Worm (Caenorhabditis elegans) whole organism, L4 larva: ENCODE data around the gene acp-3.
A peak's percentile ranks its signal among the peaks of the same experiment; 100 is the strongest.
"Not testable (repeated sequence)": the region's sequence is repeated elsewhere in the genome, so short reads cannot be mapped to it uniquely, and the experiment has no call there.

Source experiments
- F10B5.3 ChIP-seq: sonication (generic microtip); optimal IDR thresholded peaks from 2 replicates; lab custom pipeline; 2016; ENCODE audit warnings: mild to moderate bottlenecking, missing genetic modification characterization, missing compliant biosample characterization
- F37D6.2 ChIP-seq: sonication (generic microtip); optimal IDR thresholded peaks from 2 replicates; lab custom pipeline; 2016; ENCODE audit warnings: mild to moderate bottlenecking, missing genetic modification characterization, missing compliant biosample characterization
- T26A8.4 ChIP-seq: fragments of 200-800 bp; sonication (Bioruptor generic); IDR thresholded peaks from 2 replicates; pipeline ENCODE4 v1.3.6; 2022; ENCODE audit warnings: missing genetic modification characterization, missing compliant biosample characterization
- ZK337.2 ChIP-seq: fragments of 200-800 bp; sonication (Bioruptor generic); IDR thresholded peaks from 2 replicates; pipeline ENCODE4 v1.3.6; 2022; ENCODE audit warnings: missing genetic modification reagents, missing genetic modification characterization, missing compliant biosample characterization
- aha-1 ChIP-seq: fragments of 150-350 bp; peaks from one replicate; lab custom pipeline; 2014; ENCODE audit warnings: missing biosample characterization, missing genetic modification characterization
- attf-4 ChIP-seq: sonication (generic microtip); optimal IDR thresholded peaks from 3 replicates; lab custom pipeline; 2017; ENCODE audit warnings: missing biosample characterization, missing genetic modification characterization
- ceh-44 ChIP-seq: fragments of 200-800 bp; sonication (Bioruptor generic); IDR thresholded peaks from 2 replicates; pipeline ENCODE4 v1.3.6; 2022; ENCODE audit warnings: missing genetic modification reagents, missing genetic modification characterization, missing compliant biosample characterization
- ces-1 ChIP-seq: fragments of 150-350 bp; sonication (generic microtip); optimal IDR thresholded peaks from 4 replicates; lab custom pipeline; 2014; ENCODE audit warnings: missing biosample characterization, missing genetic modification reagents, missing genetic modification characterization
- daf-16 ChIP-seq, 3 experiments: sonication (generic microtip); optimal IDR thresholded peaks; 2 replicates each; lab custom pipeline; 2016 to 2017; ENCODE audit warnings: missing genetic modification characterization in 3 of 3, missing genetic modification reagents in 3 of 3, mild to moderate bottlenecking in 2 of 3, missing compliant biosample characterization in 2 of 3, missing biosample characterization in 1 of 3, moderate library complexity in 1 of 3
- daf-8 ChIP-seq: fragments of 200-800 bp; sonication (Bioruptor generic); IDR thresholded peaks from 2 replicates; pipeline ENCODE4 v1.3.6; 2022; ENCODE audit warnings: missing genetic modification characterization, missing compliant biosample characterization
- dmd-8 ChIP-seq: fragments of 200-800 bp; sonication (Bioruptor generic); IDR thresholded peaks from 2 replicates; pipeline ENCODE4 v1.3.6; 2022; ENCODE audit warnings: missing genetic modification characterization, missing compliant biosample characterization
- dpl-1 ChIP-seq: fragments of 150-350 bp; optimal IDR thresholded peaks from 2 replicates; lab custom pipeline; 2014; ENCODE audit warnings: missing biosample characterization, missing genetic modification reagents, missing genetic modification characterization
- duxl-1 ChIP-seq: sonication (generic microtip); optimal IDR thresholded peaks from 2 replicates; lab custom pipeline; 2016; ENCODE audit warnings: mild to moderate bottlenecking, missing genetic modification characterization, moderate library complexity, missing compliant biosample characterization; ENCODE audit not compliant: poor library complexity
- lin-15B ChIP-seq: fragments of 150-350 bp; sonication (generic microtip); optimal IDR thresholded peaks from 3 replicates; lab custom pipeline; 2014; ENCODE audit warnings: missing biosample characterization, missing genetic modification characterization
- lin-38 ChIP-seq: fragments of 200-800 bp; sonication (Bioruptor generic); IDR thresholded peaks from 2 replicates; pipeline ENCODE4 v1.3.6; 2022; ENCODE audit warnings: missing genetic modification reagents, missing genetic modification characterization, missing compliant biosample characterization
- lir-3 ChIP-seq: sonication (generic microtip); optimal IDR thresholded peaks from 2 replicates; lab custom pipeline; 2016; ENCODE audit warnings: mild to moderate bottlenecking, missing genetic modification characterization, missing compliant biosample characterization
- mep-1 ChIP-seq: fragments of 150-350 bp; sonication (generic microtip); optimal IDR thresholded peaks from 3 replicates; lab custom pipeline; 2014; ENCODE audit warnings: missing biosample characterization, missing genetic modification characterization
- mes-2 ChIP-seq: sonication (generic microtip); optimal IDR thresholded peaks from 2 replicates; lab custom pipeline; 2016; ENCODE audit warnings: missing genotype, mild to moderate bottlenecking, missing genetic modification characterization, missing compliant biosample characterization; ENCODE audit not compliant: poor library complexity, severe bottlenecking
- nhr-10 ChIP-seq: fragments of 150-350 bp; optimal IDR thresholded peaks from 2 replicates; lab custom pipeline; 2014; ENCODE audit warnings: missing biosample characterization, missing genetic modification characterization
- nhr-11 ChIP-seq: fragments of 150-350 bp; optimal IDR thresholded peaks from 2 replicates; lab custom pipeline; 2014; ENCODE audit warnings: missing biosample characterization, missing genetic modification characterization
- nhr-237 ChIP-seq: sonication (generic microtip); optimal IDR thresholded peaks from 2 replicates; lab custom pipeline; 2017; ENCODE audit warnings: missing biosample characterization, missing genetic modification characterization
- nhr-28 ChIP-seq: fragments of 150-350 bp; optimal IDR thresholded peaks from 2 replicates; lab custom pipeline; 2014; ENCODE audit warnings: missing biosample characterization, missing genetic modification characterization
- nhr-48 ChIP-seq: sonication (generic microtip); optimal IDR thresholded peaks from 2 replicates; lab custom pipeline; 2016; ENCODE audit warnings: mild to moderate bottlenecking, missing genetic modification characterization, missing compliant biosample characterization
- unc-62 ChIP-seq, 3 experiments: fragments of 150-350 bp in 1 of 3; sonication (generic microtip); optimal IDR thresholded peaks in 2 of 3; peaks in 1 of 3; 1 replicate in 1 of 3; 2 replicates in 2 of 3; lab custom pipeline; 2014 to 2017; ENCODE audit warnings: missing biosample characterization in 3 of 3, missing genetic modification characterization in 3 of 3, missing genetic modification reagents in 3 of 3, missing genotype in 1 of 3
- zfp-3 ChIP-seq: fragments of 200-800 bp; sonication (Bioruptor generic); conservative IDR thresholded peaks from 2 replicates; pipeline ENCODE4 v1.3.6; 2022; ENCODE audit warnings: missing genetic modification reagents, missing genetic modification characterization, missing compliant biosample characterization
- ztf-7 ChIP-seq: fragments of 150-350 bp; optimal IDR thresholded peaks from 2 replicates; lab custom pipeline; 2014; ENCODE audit warnings: missing biosample characterization, missing genetic modification characterization

acp-3 gene

DNA sequence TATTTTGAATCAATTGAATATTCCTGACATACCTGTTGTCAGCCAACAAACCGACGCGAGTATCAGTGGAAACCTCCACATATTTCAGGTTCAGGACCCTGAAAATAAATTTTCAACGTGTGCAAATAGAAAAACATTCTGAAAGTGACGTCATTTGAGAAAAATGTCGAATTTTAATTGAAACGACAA lies 8.3 kb downstream of the acp-3 start, which contains the start of gene F14E5.2:
F14E5.2 (minus strand) TSS at position 101 of the 189 bp plus-strand sequence.
- no peak for TF ChIP-seq zfp-3 (GFP tag; lab: Robert Waterston, UW)

- TF ChIP-seq ztf-7 (tag; lab: Kevin White, UChicago) (peak; percentile 82), mep-1 (tag; lab: Kevin White, UChicago) (peak; percentile 39), F10B5.3 (tag; lab: Kevin White, UChicago) (no peak)
- TF ChIP-seq, all 104 proteins: peak for 2
Measured at ce11 chrII:8420775-8421388, 16.1 kb downstream of the acp-3 start.

DNA sequence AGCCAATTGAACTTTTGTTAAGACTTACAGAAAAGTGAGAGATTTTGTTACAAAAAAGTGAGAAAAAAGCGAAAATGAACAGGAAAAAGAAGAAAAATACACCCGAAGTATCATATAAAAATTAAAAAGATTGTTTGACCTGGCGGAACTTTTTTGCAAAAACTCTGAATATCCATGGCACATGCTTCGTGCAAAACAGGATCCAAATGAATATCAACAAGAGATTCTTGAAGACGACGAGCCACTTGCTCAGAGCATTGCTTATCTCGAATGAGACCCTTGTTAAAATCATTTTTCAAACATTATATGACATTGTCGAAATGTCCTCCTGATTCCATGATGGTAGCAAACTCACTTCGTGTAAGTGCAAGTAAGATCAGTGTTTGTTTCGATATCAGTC lies 17.1 kb downstream of the acp-3 start, which contains the start of gene F14E5.8:
F14E5.8 (plus strand) TSS at position 301 of the 400 bp plus-strand sequence.
- not testable (repeated sequence) for TF ChIP-seq mes-2 (tag; lab: Kevin White, UChicago); F10B5.3 (tag; lab: Kevin White, UChicago); lin-38 (GFP tag; lab: Robert Waterston, UW)
- TF ChIP-seq, all 104 proteins: peak for 0; not testable (repeated sequence) for 104

DNA sequence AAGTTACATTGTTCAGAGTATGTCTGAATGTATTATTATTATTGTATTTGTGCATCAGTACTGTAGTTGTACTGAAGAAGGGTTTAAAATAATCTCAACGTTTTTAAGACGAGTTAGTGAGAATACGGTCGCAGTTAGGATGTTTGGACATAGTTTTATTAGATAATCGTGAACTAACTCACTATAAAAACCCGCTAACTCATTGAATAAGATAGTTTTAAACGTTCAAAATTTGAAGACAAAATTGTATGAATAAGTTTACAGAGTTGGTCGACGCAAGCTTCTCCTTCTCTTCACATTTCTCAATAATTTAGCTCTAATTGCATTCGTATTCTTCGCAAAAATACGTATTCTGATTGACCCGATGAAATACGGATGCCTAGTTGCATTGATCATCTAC lies 17.9 kb downstream of the acp-3 start:
- TF ChIP-seq mep-1 (tag; lab: Kevin White, UChicago) (peak; percentile 19), nhr-237 (tag; lab: Kevin White, UChicago) (no peak)

- TF ChIP-seq lir-3 (no peak), daf-16 (GFP tag; optimal IDR thresholded peaks at IDR 0.05; lab: Kevin White, UChicago) (no peak), daf-16 (tag; optimal IDR thresholded peaks at IDR 0.05; lab: Kevin White, UChicago) (peak; percentile 59), aha-1 (tag; lab: Kevin White, UChicago) (peak; percentile 42), duxl-1 (tag; lab: Kevin White, UChicago) (no peak), mep-1 (tag; lab: Kevin White, UChicago) (no peak), unc-62 (GFP tag; optimal IDR thresholded peaks at IDR 0.05 in 1 of 2; lab: Kevin White, UChicago) (peak in 1 of 2 experiments; percentile 95), unc-62 (tag; optimal IDR thresholded peaks at IDR 0.05; lab: Kevin White, UChicago) (no peak), nhr-28 (tag; lab: Kevin White, UChicago) (peak; percentile 25)
- TF ChIP-seq, all 104 proteins: peak for 4
Measured at ce11 chrII:8417059-8417668, 19.8 kb downstream of the acp-3 start, which contains the start of gene fdgt-2. TSS of gene fdgt-2 (plus strand) at chrII:8417618.

DNA sequence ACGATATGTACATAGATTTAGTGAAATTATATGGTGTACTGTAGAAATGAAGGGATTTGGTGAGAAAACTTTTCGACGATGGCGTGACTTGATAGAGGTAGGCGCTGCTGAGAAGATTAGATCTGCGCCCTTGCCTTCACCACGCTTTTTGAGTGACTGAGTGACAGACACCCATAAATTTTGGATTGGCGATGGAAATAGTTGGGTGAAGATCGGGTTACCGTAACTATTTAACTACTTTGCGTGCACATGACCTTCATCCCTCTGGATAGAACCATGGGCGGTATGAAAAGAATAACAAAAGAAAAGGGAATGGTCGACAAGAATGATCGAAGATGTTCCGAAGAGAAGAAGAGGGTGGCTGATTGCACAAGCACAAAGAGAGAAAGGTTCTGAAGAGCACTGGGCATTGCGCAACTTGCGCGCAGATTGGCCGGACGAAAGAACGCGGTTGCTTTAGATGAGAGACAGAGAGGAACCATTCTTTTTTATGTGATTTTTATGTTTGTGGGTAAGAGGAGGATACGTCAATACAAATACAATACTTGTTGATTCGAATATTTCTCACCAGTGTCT lies 21.4 kb downstream of the acp-3 start:
- TF ChIP-seq unc-62 (GFP tag; optimal IDR thresholded peaks at IDR 0.05 in 1 of 2; lab: Kevin White, UChicago) (peak in 1 of 2 experiments; percentile 5), unc-62 (tag; optimal IDR thresholded peaks at IDR 0.05; lab: Kevin White, UChicago) (no peak), nhr-11 (tag; lab: Kevin White, UChicago) (no peak)

ce11 chrII:8415035-8415434 lies 21.9 kb downstream of the acp-3 start:
- TF ChIP-seq T26A8.4 (GFP tag; lab: Robert Waterston, UW) (no peak), ZK337.2 (GFP tag; lab: Robert Waterston, UW) (no peak), nhr-11 (tag; lab: Kevin White, UChicago) (no peak), ceh-44 (GFP tag; lab: Robert Waterston, UW) (no peak), nhr-48 (no peak), dpl-1 (no peak), attf-4 (tag; lab: Kevin White, UChicago) (no peak), lin-15B (tag; lab: Kevin White, UChicago) (no peak), daf-8 (GFP tag; lab: Robert Waterston, UW) (no peak), dmd-8 (GFP tag; lab: Robert Waterston, UW) (no peak), nhr-10 (tag; lab: Kevin White, UChicago) (no peak), nhr-28 (tag; lab: Kevin White, UChicago) (no peak), F37D6.2 (no peak), ces-1 (GFP tag; lab: Kevin White, UChicago) (no peak)
